Worm (Caenorhabditis elegans): ENCODE data around the gene C34C6.10.

DNA sequence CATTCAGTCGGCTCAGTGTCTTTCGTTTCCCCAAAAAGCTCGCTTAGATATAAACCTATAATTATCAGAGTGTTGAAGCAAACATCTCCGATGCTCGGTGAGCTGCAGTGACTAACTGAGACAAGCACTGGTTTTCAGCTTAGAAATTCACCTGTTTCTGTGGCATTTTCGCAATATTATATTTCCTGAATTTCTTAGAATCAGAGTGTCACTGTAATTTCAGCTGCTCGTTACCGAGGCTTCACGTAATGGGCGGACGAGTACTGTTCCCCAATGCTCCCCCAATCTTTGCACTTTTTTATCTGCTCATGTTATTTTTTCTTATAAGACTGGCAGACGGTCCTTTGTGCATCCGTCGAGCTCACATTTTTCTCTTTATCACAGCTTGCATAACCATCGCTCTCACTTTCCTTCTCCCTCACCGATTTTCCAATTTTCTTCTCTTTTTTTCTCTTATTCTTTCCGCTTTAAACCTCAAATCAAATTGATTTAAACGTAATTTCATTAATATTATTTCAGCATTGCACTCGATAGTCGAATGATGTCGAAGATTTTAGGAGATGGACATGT lies 26.4 kb upstream of the C34C6.10 start, which contains the start of gene trcs-2:
- no peak for TF ChIP-seq ceh-16 (tag; optimal IDR thresholded peaks at IDR 0.05)
- no peak for TF ChIP-seq skn-1 (tag; optimal IDR thresholded peaks at IDR 0.05)
- TF ChIP-seq mdl-1 (tag; optimal IDR thresholded peaks at IDR 0.05): no peak
- no peak for TF ChIP-seq peb-1 (tag; optimal IDR thresholded peaks at IDR 0.05)
- TF ChIP-seq blmp-1 (tag; optimal IDR thresholded peaks at IDR 0.05; ENCODE audit: insufficient read depth): no peak
- no peak for TF ChIP-seq zag-1 (tag; optimal IDR thresholded peaks at IDR 0.05)
- TF ChIP-seq ceh-82 (tag; optimal IDR thresholded peaks at IDR 0.05): no peak
- TF ChIP-seq nhr-10 (tag; optimal IDR thresholded peaks at IDR 0.05): no peak
- TF ChIP-seq nhr-237 (tag; optimal IDR thresholded peaks at IDR 0.05): no peak
- TF ChIP-seq ztf-1 (GFP tag; conservative IDR thresholded peaks at IDR 0.05): no peak
- no peak for TF ChIP-seq ama-1 (optimal IDR thresholded peaks at IDR 0.05)
- TF ChIP-seq elt-3 (tag; optimal IDR thresholded peaks at IDR 0.05): no peak
